Fruit fly (Drosophila melanogaster) whole organism, embryonic: Measurements from ENCODE around the gene eEF1alpha2.

Experiments used
- ATbp ChIP-seq: fragments of 200-800 bp; sonication (Bioruptor generic); optimal IDR thresholded peaks from 2 replicates; lab custom pipeline; 2017; ENCODE audit warnings: missing biosample characterization, mild to moderate bottlenecking, missing genetic modification characterization, missing genetic modification reagents
- Ada2b ChIP-seq: fragments of 200-800 bp; sonication (Bioruptor generic); IDR thresholded peaks from 2 replicates; pipeline ENCODE4 v1.3.6; 2022; ENCODE audit warnings: missing biosample characterization, missing genetic modification characterization
- Antp ChIP-seq: fragments of 200-800 bp; sonication (Bioruptor generic); optimal IDR thresholded peaks from 3 replicates; lab custom pipeline; 2016; ENCODE audit warnings: missing biosample characterization, missing genetic modification characterization
- Atf6 ChIP-seq: fragments of 200-800 bp; sonication (Bioruptor generic); IDR thresholded peaks from 2 replicates; pipeline ENCODE4 v1.3.6; 2022; ENCODE audit warnings: missing biosample characterization, missing genetic modification characterization
- BEAF-32 ChIP-seq: fragments of 200-800 bp; sonication (Bioruptor generic); optimal IDR thresholded peaks from 3 replicates; lab custom pipeline; 2017; ENCODE audit warnings: missing biosample characterization, missing genetic modification characterization, mild to moderate bottlenecking, moderate library complexity, missing genetic modification reagents
- Blimp-1 ChIP-seq: fragments of 200-800 bp; sonication (Bioruptor generic); optimal IDR thresholded peaks from 3 replicates; lab custom pipeline; 2018; ENCODE audit warnings: missing biosample characterization, missing genetic modification characterization, mild to moderate bottlenecking, moderate library complexity, missing genetic modification reagents
- CG1603 ChIP-seq: fragments of 200-800 bp; sonication (Bioruptor generic); optimal IDR thresholded peaks from 2 replicates; lab custom pipeline; 2019; ENCODE audit warnings: missing biosample characterization, mild to moderate bottlenecking, missing genetic modification characterization, moderate library complexity
- CG18476 ChIP-seq: fragments of 200-800 bp; sonication (Bioruptor generic); optimal IDR thresholded peaks from 2 replicates; lab custom pipeline; 2016; ENCODE audit warnings: missing biosample characterization, mild to moderate bottlenecking, missing genetic modification characterization
- CG2199 ChIP-seq: fragments of 200-800 bp; sonication (Bioruptor generic); IDR thresholded peaks from 3 replicates; pipeline ENCODE4 v1.3.6; 2022; ENCODE audit warnings: missing biosample characterization, missing genetic modification characterization
- CG33213 ChIP-seq: fragments of 200-800 bp; sonication (Bioruptor generic); optimal IDR thresholded peaks from 3 replicates; lab custom pipeline; 2016; ENCODE audit warnings: missing biosample characterization, missing genetic modification characterization
- CG34376 ChIP-seq: fragments of 200-800 bp; sonication (Bioruptor generic); optimal IDR thresholded peaks from 2 replicates; lab custom pipeline; 2018; ENCODE audit warnings: missing biosample characterization, mild to moderate bottlenecking, missing genetic modification characterization
- CG34422 ChIP-seq: fragments of 200-800 bp; sonication (Bioruptor generic); IDR thresholded peaks from 3 replicates; pipeline ENCODE4 v1.3.6; 2022; ENCODE audit warnings: missing biosample characterization, missing genetic modification characterization
- CG3995 ChIP-seq: fragments of 200-800 bp; sonication (Bioruptor generic); optimal IDR thresholded peaks from 3 replicates; lab custom pipeline; 2016; ENCODE audit warnings: missing biosample characterization, missing genetic modification characterization
- CG4730 ChIP-seq: fragments of 200-800 bp; sonication (Bioruptor generic); IDR thresholded peaks from 2 replicates; pipeline ENCODE4 v1.3.6; 2022; ENCODE audit warnings: missing biosample characterization, missing genetic modification characterization
- CG5953 ChIP-seq: fragments of 200-800 bp; sonication (Bioruptor generic); IDR thresholded peaks from 2 replicates; pipeline ENCODE4 v1.3.6; 2022; ENCODE audit warnings: missing biosample characterization, missing genetic modification characterization
- CG6272 ChIP-seq: fragments of 200-800 bp; sonication (Bioruptor generic); IDR thresholded peaks from 2 replicates; pipeline ENCODE4 v1.3.6; 2022; ENCODE audit warnings: missing biosample characterization, missing genetic modification characterization
- CG6654 ChIP-seq: fragments of 200-800 bp; sonication (Bioruptor generic); optimal IDR thresholded peaks from 2 replicates; lab custom pipeline; 2017; ENCODE audit warnings: missing biosample characterization, mild to moderate bottlenecking, missing genetic modification characterization
- CG7963 ChIP-seq: fragments of 200-800 bp; sonication (Bioruptor generic); IDR thresholded peaks from 3 replicates; pipeline ENCODE4 v1.3.6; 2022; ENCODE audit warnings: missing biosample characterization, missing genetic modification characterization; ENCODE audit not compliant: partially characterized antibody
- CG9727 ChIP-seq: fragments of 200-800 bp; sonication (Bioruptor generic); optimal IDR thresholded peaks from 3 replicates; lab custom pipeline; 2017; ENCODE audit warnings: missing biosample characterization, mild to moderate bottlenecking, missing genetic modification characterization
- Dll ChIP-seq: fragments of 200-800 bp; sonication (Bioruptor generic); IDR thresholded peaks from 4 replicates; pipeline ENCODE4 v1.3.6; 2022; ENCODE audit warnings: missing biosample characterization, missing genetic modification characterization; ENCODE audit not compliant: partially characterized antibody
- E2f2 ChIP-seq: fragments of 200-800 bp; sonication (Bioruptor generic); IDR thresholded peaks from 2 replicates; pipeline ENCODE4 v1.3.6; 2022; ENCODE audit warnings: missing biosample characterization, missing genetic modification characterization
- Elba2 ChIP-seq: fragments of 200-800 bp; sonication (Bioruptor generic); optimal IDR thresholded peaks from 3 replicates; lab custom pipeline; 2016; ENCODE audit warnings: missing biosample characterization, missing genetic modification characterization
- Ets65A ChIP-seq: fragments of 200-800 bp; sonication (Bioruptor generic); peaks from one replicate; lab custom pipeline; 2016; ENCODE audit warnings: missing biosample characterization, missing genetic modification characterization
- GATAe ChIP-seq: fragments of 200-800 bp; sonication (Bioruptor generic); conservative IDR thresholded peaks from 2 replicates; pipeline ENCODE4 v1.3.6; 2022; ENCODE audit warnings: missing biosample characterization, missing genetic modification characterization
- H15 ChIP-seq: fragments of 200-800 bp; sonication (Bioruptor generic); IDR thresholded peaks from 3 replicates; pipeline ENCODE4 v1.3.6; 2022; ENCODE audit warnings: missing biosample characterization, missing genetic modification characterization
- Hey ChIP-seq: fragments of 200-800 bp; sonication (Bioruptor generic); optimal IDR thresholded peaks from 3 replicates; lab custom pipeline; 2018; ENCODE audit warnings: missing biosample characterization, mild to moderate bottlenecking, missing genetic modification characterization
- Hmr ChIP-seq: fragments of 200-800 bp; sonication (Bioruptor generic); optimal IDR thresholded peaks from 3 replicates; lab custom pipeline; 2017; ENCODE audit warnings: mild to moderate bottlenecking, missing biosample characterization, missing genetic modification reagents, missing genetic modification characterization
- Med ChIP-seq: fragments of 200-800 bp; sonication (Bioruptor generic); peaks from one replicate; lab custom pipeline; 2016; ENCODE audit warnings: missing biosample characterization, missing genetic modification characterization, mild to moderate bottlenecking, inconsistent platforms, moderate library complexity
- NK7.1 ChIP-seq: fragments of 200-800 bp; sonication (Bioruptor generic); optimal IDR thresholded peaks from 3 replicates; lab custom pipeline; 2016; ENCODE audit warnings: missing biosample characterization, missing genetic modification characterization
- Oaz ChIP-seq: fragments of 200-800 bp; sonication (Bioruptor generic); IDR thresholded peaks from 2 replicates; pipeline ENCODE4 v1.3.6; 2022; ENCODE audit warnings: missing biosample characterization, missing genetic modification characterization
- Optix ChIP-seq: fragments of 200-800 bp; sonication (Bioruptor generic); IDR thresholded peaks from 3 replicates; pipeline ENCODE4 v1.3.6; 2022; ENCODE audit warnings: missing biosample characterization, missing genetic modification characterization
- Usf ChIP-seq: fragments of 200-800 bp; sonication (Bioruptor generic); optimal IDR thresholded peaks from 2 replicates; lab custom pipeline; 2017; ENCODE audit warnings: missing genotype, missing biosample characterization, missing genetic modification characterization
- chinmo ChIP-seq: fragments of 200-800 bp; sonication (Bioruptor generic); IDR thresholded peaks from 4 replicates; pipeline ENCODE4 v1.3.6; 2022; ENCODE audit warnings: missing biosample characterization, missing genetic modification characterization; ENCODE audit not compliant: partially characterized antibody
- chm ChIP-seq: fragments of 200-800 bp; sonication (Bioruptor generic); IDR thresholded peaks from 2 replicates; pipeline ENCODE4 v1.3.6; 2022; ENCODE audit warnings: missing biosample characterization, missing genetic modification characterization
- dm ChIP-seq: fragments of 200-800 bp; sonication (Bioruptor generic); optimal IDR thresholded peaks from 3 replicates; lab custom pipeline; 2016; ENCODE audit warnings: missing biosample characterization, missing genetic modification characterization
- hb ChIP-seq: fragments of 200-800 bp; sonication (Bioruptor generic); IDR thresholded peaks from 3 replicates; pipeline ENCODE4 v1.3.6; 2022; ENCODE audit warnings: missing biosample characterization, missing genetic modification characterization; ENCODE audit not compliant: partially characterized antibody
- hkb ChIP-seq, 2 experiments: fragments of 200-800 bp in 1 of 2; fragments of >200 bp in 1 of 2; sonication (Bioruptor generic) in 1 of 2; IDR thresholded peaks in 1 of 2; optimal IDR thresholded peaks in 1 of 2; 2 replicates each; pipeline versions ENCODE4 v1.3.6 to Lab custom; 2017 to 2022; ENCODE audit warnings: missing biosample characterization in 1 of 2, missing genetic modification characterization in 1 of 2
- lmd ChIP-seq: fragments of 200-800 bp; sonication (Bioruptor generic); IDR thresholded peaks from 2 replicates; pipeline ENCODE4 v1.3.6; 2022; ENCODE audit warnings: missing biosample characterization, missing genetic modification characterization
- pfk ChIP-seq: fragments of 200-800 bp; sonication (Bioruptor generic); optimal IDR thresholded peaks from 2 replicates; lab custom pipeline; 2018; ENCODE audit warnings: missing biosample characterization, mild to moderate bottlenecking, missing genetic modification characterization, moderate library complexity
- pnt ChIP-seq: fragments of 200-800 bp; sonication (Bioruptor generic); optimal IDR thresholded peaks from 3 replicates; lab custom pipeline; 2016; ENCODE audit warnings: missing biosample characterization, missing genetic modification characterization
- sc ChIP-seq, 3 experiments: fragments of >200 bp in 2 of 3; fragments of 200-800 bp in 1 of 3; sonication (Bioruptor generic) in 1 of 3; optimal IDR thresholded peaks; 2 replicates in 2 of 3; 3 replicates in 1 of 3; lab custom pipeline; 2017; ENCODE audit warnings: mild to moderate bottlenecking in 1 of 3, missing biosample characterization in 1 of 3, missing genetic modification characterization in 1 of 3, missing genetic modification reagents in 1 of 3
- sens ChIP-seq: fragments of 200-800 bp; sonication (Bioruptor generic); peaks from one replicate; lab custom pipeline; 2016; ENCODE audit warnings: missing biosample characterization, missing genetic modification characterization
- slbo ChIP-seq: fragments of 200-800 bp; sonication (Bioruptor generic); IDR thresholded peaks from 2 replicates; pipeline ENCODE4 v1.3.6; 2022; ENCODE audit warnings: missing biosample characterization, missing genetic modification characterization
- ttk ChIP-seq: fragments of 200-800 bp; sonication (Bioruptor generic); IDR thresholded peaks from 2 replicates; pipeline ENCODE4 v2.1.2; 2022; ENCODE audit warnings: missing biosample characterization, missing genetic modification characterization
- vvl ChIP-seq: fragments of 200-800 bp; sonication (Bioruptor generic); IDR thresholded peaks from 2 replicates; pipeline ENCODE4 v1.3.6; 2022; ENCODE audit warnings: missing biosample characterization, missing genetic modification characterization

Gene eEF1alpha2

dm6 chr3R:31725486-31726227 lies 12.6 kb upstream of the eEF1alpha2 start (continued):
- 0 out of 4 replicates have a peak, but pooled peaks have one; percentile 55 for TF ChIP-seq chinmo (GFP tag; lab: Robert Waterston, UW)
- TF ChIP-seq pfk (GFP tag; lab: Kevin White, UChicago) = peak; percentile 10
- TF ChIP-seq Blimp-1 = no peak
- peak; percentile 11 for TF ChIP-seq CG34376 (GFP tag; lab: Kevin White, UChicago)
- TF ChIP-seq, all 482 proteins: peak for 71

- TF ChIP-seq vvl (GFP tag; lab: Robert Waterston, UW) (peak; percentile 35; the same call in 1 of the 2 replicates), Antp (no peak), CG33213 (no peak), CG1603 (peak; percentile 3), dm (GFP tag; lab: Kevin White, UChicago) (peak; percentile 3), CG6654 (GFP tag; lab: Kevin White, UChicago) (no peak), CG34422 (GFP tag; lab: Robert Waterston, UW) (0 out of 3 replicates have a peak, but pooled peaks have one; percentile 18), Usf (GFP tag; lab: Kevin White, UChicago) (no peak), GATAe (GFP tag; lab: Robert Waterston, UW) (0 out of 2 replicates have a peak, but pooled peaks have one; percentile 11), sens (GFP tag; lab: Kevin White, UChicago) (peak; percentile 77), slbo (no peak), lmd (GFP tag; lab: Robert Waterston, UW) (no peak), CG2199 (GFP tag; lab: Robert Waterston, UW) (no peak), Med (peak; percentile 52), Dll (GFP tag; lab: Robert Waterston, UW) (no peak), CG4730 (GFP tag; lab: Robert Waterston, UW) (no peak), Elba2 (no peak), CG18476 (GFP tag; lab: Kevin White, UChicago) (no peak), CG3995 (GFP tag; lab: Kevin White, UChicago) (peak; percentile 63), CG7963 (no peak), Hey (tag; lab: Kevin White, UChicago) (peak; percentile 13), pnt (no peak), BEAF-32 (no peak), CG9727 (GFP tag; lab: Kevin White, UChicago) (no peak)
Observed at dm6 chr3R:31726286-31726685, 12.0 kb upstream of the eEF1alpha2 start.

dm6 chr3R:31727773-31728172 lies 10.5 kb upstream of the eEF1alpha2 start:
- TF ChIP-seq H15 (GFP tag; lab: Robert Waterston, UW) = no peak
- no peak for TF ChIP-seq sc (optimal IDR thresholded peaks at IDR 0.05; lab: Kevin White, UChicago)
- no peak for TF ChIP-seq sc (GFP tag; optimal IDR thresholded peaks at IDR 0.05; lab: Kevin White, UChicago)
- TF ChIP-seq ATbp (GFP tag; lab: Kevin White, UChicago) = no peak
- peak; percentile 51; the same call in 1 of the 2 replicates for TF ChIP-seq CG6272 (GFP tag; lab: Robert Waterston, UW)
- no peak for TF ChIP-seq hb (GFP tag; lab: Robert Waterston, UW)
- TF ChIP-seq Oaz (GFP tag; lab: Robert Waterston, UW) = 0 out of 2 replicates have a peak, but pooled peaks have one; percentile 26
- TF ChIP-seq chm (GFP tag; lab: Robert Waterston, UW) = peak; percentile 40; the same call in 1 of the 2 replicates
- TF ChIP-seq hkb (optimal IDR thresholded peaks at IDR 0.05; lab: Kevin White, UChicago) = no peak
- TF ChIP-seq hkb (GFP tag; IDR thresholded peaks at IDR 0.05; lab: Robert Waterston, UW) = no peak
- TF ChIP-seq Optix (GFP tag; lab: Robert Waterston, UW) = no peak
- no peak for TF ChIP-seq CG34376 (GFP tag; lab: Kevin White, UChicago)
- TF ChIP-seq Ada2b (GFP tag; lab: Robert Waterston, UW) = no peak
- TF ChIP-seq Atf6 (GFP tag; lab: Robert Waterston, UW) = no peak
- no peak for TF ChIP-seq Hmr (GFP tag; lab: Kevin White, UChicago)
- no peak for TF ChIP-seq NK7.1 (GFP tag; lab: Kevin White, UChicago)
- peak; percentile 41; the same call in 1 of the 2 replicates for TF ChIP-seq CG5953 (GFP tag; lab: Robert Waterston, UW)
- TF ChIP-seq Elba2 = no peak
- TF ChIP-seq E2f2 (GFP tag; lab: Robert Waterston, UW) = no peak
- TF ChIP-seq ttk (GFP tag; lab: Robert Waterston, UW) = peak; percentile 41; the same call in 1 of the 2 replicates
- TF ChIP-seq Med = peak; percentile 26
- peak; percentile 77 for TF ChIP-seq Ets65A (GFP tag; lab: Kevin White, UChicago)
